Worm (Caenorhabditis elegans): ENCODE results near the gene F43D2.3.

ce11 chrV:14655689-14656088, 24.0 kb downstream of the F43D2.3 start:
- TF ChIP-seq nfya-1 (tag; optimal IDR thresholded peaks at IDR 0.05) (no peak), lim-6 (tag; optimal IDR thresholded peaks at IDR 0.05) (no peak), madf-2 (tag; optimal IDR thresholded peaks at IDR 0.05) (no peak), pha-4 (tag; optimal IDR thresholded peaks at IDR 0.05) (no peak), hlh-6 (tag; optimal IDR thresholded peaks at IDR 0.05) (no peak), pha-2 (tag; optimal IDR thresholded peaks at IDR 0.05) (no peak)

Measured in whole organism, late embryonic.